Worm (Caenorhabditis elegans): ENCODE data around the gene Y9C9A.16.

ce11 chrIV:5025646-5026045 is 49.7 kb upstream of the Y9C9A.16 start, which contains the start of gene C09B9.85:
- TF ChIP-seq hmg-4 (GFP tag; optimal IDR thresholded peaks at IDR 0.05) (no peak), hnd-1 (tag; optimal IDR thresholded peaks at IDR 0.05) (no peak), ama-1 (optimal IDR thresholded peaks at IDR 0.05) (no peak), hmbx-1 (tag; optimal IDR thresholded peaks at IDR 0.05) (no peak), aly-1 (tag; optimal IDR thresholded peaks at IDR 0.05) (no peak)
